Worm (Caenorhabditis elegans): Measurements from ENCODE around the gene ceh-41.

ceh-41 gene

DNA sequence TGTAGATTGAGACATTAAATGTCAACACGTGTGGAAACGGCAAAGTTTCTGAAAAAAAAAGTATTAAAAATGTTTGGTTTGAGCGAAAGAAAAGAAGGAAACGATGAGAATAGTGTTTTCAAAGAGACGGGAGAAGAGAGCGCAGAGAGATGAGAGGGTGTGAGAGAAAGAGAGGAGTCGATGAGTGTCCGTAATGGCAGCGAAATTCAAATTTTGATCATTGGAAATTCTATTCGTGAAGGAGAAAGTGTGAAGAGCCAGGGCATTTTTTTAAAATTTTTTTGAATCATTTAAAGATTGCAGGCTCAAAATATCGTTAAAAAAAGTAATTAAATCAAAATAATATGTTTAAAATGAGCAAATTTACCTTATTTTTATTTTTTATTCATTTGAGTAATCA, 3.0 kb downstream of the ceh-41 start, which contains the start of gene T26C11.4 (continued):
- TF ChIP-seq tbx-2 (tag; optimal IDR thresholded peaks at IDR 0.05), result peak; percentile 8
- TF ChIP-seq ces-1 (GFP tag; optimal IDR thresholded peaks at IDR 0.05), result no peak
- TF ChIP-seq lin-14 (GFP tag; optimal IDR thresholded peaks at IDR 0.05), result no peak
- peak; percentile 49 to 88 for TF ChIP-seq lin-35 (GFP tag; optimal IDR thresholded peaks at IDR 0.05)
- peak; percentile 67 to 77 (median 72) for TF ChIP-seq dpl-1 (GFP tag; optimal IDR thresholded peaks at IDR 0.05)

DNA sequence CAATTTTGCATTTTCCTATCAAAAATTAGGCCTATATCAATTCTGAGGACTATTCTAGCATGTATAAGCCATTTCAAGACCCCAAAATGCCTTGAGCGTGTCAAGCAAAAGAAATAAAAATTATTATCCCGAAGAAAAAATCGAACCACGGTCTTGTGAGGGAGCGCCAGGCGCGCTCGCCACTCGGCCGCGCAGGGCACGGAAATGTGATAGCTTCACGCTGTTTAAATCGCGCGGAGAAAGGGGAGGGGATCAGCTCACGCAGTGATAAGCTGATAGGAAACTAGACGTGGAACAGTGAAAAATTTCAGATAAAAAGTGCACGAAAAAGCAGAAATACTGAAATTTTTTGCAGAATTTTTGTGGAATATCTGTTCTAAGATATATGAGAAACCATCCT, 10.8 kb downstream of the ceh-41 start:
- TF ChIP-seq blmp-1 (tag; optimal IDR thresholded peaks at IDR 0.05) (no peak), mab-9 (GFP tag; IDR thresholded peaks at IDR 0.05) (no peak), rnt-1 (tag; optimal IDR thresholded peaks at IDR 0.05) (peak; percentile 68), swsn-7 (tag; optimal IDR thresholded peaks at IDR 0.05) (peak; percentile 45), snpc-4 (tag; optimal IDR thresholded peaks at IDR 0.05) (peak; percentile 22), efl-3 (GFP tag; optimal IDR thresholded peaks at IDR 0.05) (no peak), C16A3.4 (tag; optimal IDR thresholded peaks at IDR 0.05) (peak; percentile 35), unc-62 (GFP tag; optimal IDR thresholded peaks at IDR 0.05) (no peak), fos-1 (tag; optimal IDR thresholded peaks at IDR 0.05) (no peak), lir-3 (tag; optimal IDR thresholded peaks at IDR 0.05; ENCODE audit: poor library complexity) (no peak), nhr-19 (GFP tag; conservative IDR thresholded peaks at IDR 0.05) (peak; percentile 63), ceh-8 (GFP tag; optimal IDR thresholded peaks at IDR 0.05) (no peak), ces-1 (GFP tag; optimal IDR thresholded peaks at IDR 0.05) (no peak), C04F5.9 (tag; optimal IDR thresholded peaks at IDR 0.05) (no peak), nhr-237 (tag; optimal IDR thresholded peaks at IDR 0.05) (no peak), grh-1 (GFP tag; IDR thresholded peaks at IDR 0.05) (no peak), alr-1 (tag; optimal IDR thresholded peaks at IDR 0.05; ENCODE audit: borderline replicate concordance) (no peak), vab-15 (tag; optimal IDR thresholded peaks at IDR 0.05) (no peak), ama-1 (optimal IDR thresholded peaks at IDR 0.05) (no peak), mep-1 (tag; optimal IDR thresholded peaks at IDR 0.05) (no peak), ceh-88 (GFP tag; IDR thresholded peaks at IDR 0.05) (no peak), xbp-1 (tag; optimal IDR thresholded peaks at IDR 0.05) (peak; percentile 6), pqm-1 (tag; optimal IDR thresholded peaks at IDR 0.05) (no peak), nhr-85 (tag) (no peak), elt-3 (tag; optimal IDR thresholded peaks at IDR 0.05) (peak in 1 of 6 experiments; percentile 22), mdl-1 (tag; optimal IDR thresholded peaks at IDR 0.05) (peak in 1 of 2 experiments; percentile 15), tlp-1 (tag; optimal IDR thresholded peaks at IDR 0.05) (no peak), hpl-2 (GFP tag; optimal IDR thresholded peaks at IDR 0.05) (no peak), skn-1 (tag; optimal IDR thresholded peaks at IDR 0.05) (peak; percentile 73), nhr-12 (tag; optimal IDR thresholded peaks at IDR 0.05) (no peak), efl-1 (optimal IDR thresholded peaks at IDR 0.05) (peak in 1 of 2 experiments; percentile 21), efl-1 (GFP tag; optimal IDR thresholded peaks at IDR 0.05 in 1 of 2) (no peak), dpl-1 (GFP tag; optimal IDR thresholded peaks at IDR 0.05) (peak in 2 of 3 experiments; percentile 11 to 15), snu-23 (GFP tag; optimal IDR thresholded peaks at IDR 0.05) (peak; percentile 63), nhr-76 (tag; optimal IDR thresholded peaks at IDR 0.05) (no peak), fkh-10 (GFP tag; optimal IDR thresholded peaks at IDR 0.05) (no peak), lin-15B (tag; optimal IDR thresholded peaks at IDR 0.05) (no peak), unc-130 (tag; optimal IDR thresholded peaks at IDR 0.05) (no peak), zag-1 (tag; optimal IDR thresholded peaks at IDR 0.05) (no peak), aly-2 (tag; optimal IDR thresholded peaks at IDR 0.05) (no peak), isw-1 (GFP tag; IDR thresholded peaks at IDR 0.05) (no peak), unc-30 (tag; optimal IDR thresholded peaks at IDR 0.05) (no peak), pag-3 (tag; optimal IDR thresholded peaks at IDR 0.05; ENCODE audit: borderline replicate concordance, insufficient read depth) (no peak), jun-1 (tag; optimal IDR thresholded peaks at IDR 0.05) (no peak), hlh-17 (GFP tag; optimal IDR thresholded peaks at IDR 0.05; ENCODE audit: borderline replicate concordance) (no peak), ztf-4 (tag; optimal IDR thresholded peaks at IDR 0.05) (no peak), fkh-4 (tag; optimal IDR thresholded peaks at IDR 0.05; ENCODE audit: borderline replicate concordance) (no peak), nhr-71 (tag; optimal IDR thresholded peaks at IDR 0.05) (peak; percentile 62), nhr-77 (tag; optimal IDR thresholded peaks at IDR 0.05) (no peak)
